Worm (Caenorhabditis elegans) whole organism, young adult: Measurements from ENCODE around the gene ZK1086.2.
A peak's percentile ranks its signal among the peaks of the same experiment; 100 is the strongest.

Experiments used
- F57C9.4 ChIP-seq: sonication (generic microtip); optimal IDR thresholded peaks from 2 replicates; lab custom pipeline; 2017; ENCODE audit warnings: mild to moderate bottlenecking, missing genetic modification characterization, missing compliant biosample characterization
- T07F8.4 ChIP-seq: sonication (generic microtip); optimal IDR thresholded peaks from 2 replicates; lab custom pipeline; 2016; ENCODE audit warnings: mild to moderate bottlenecking, missing genetic modification characterization, moderate library complexity, missing compliant biosample characterization
- ZK185.1 ChIP-seq: sonication (generic microtip); optimal IDR thresholded peaks from 2 replicates; lab custom pipeline; 2016; ENCODE audit warnings: mild to moderate bottlenecking, missing genetic modification characterization, missing compliant biosample characterization; ENCODE audit not compliant: poor library complexity, severe bottlenecking
- dpl-1 ChIP-seq: fragments of 150-350 bp; optimal IDR thresholded peaks from 2 replicates; lab custom pipeline; 2014; ENCODE audit warnings: missing biosample characterization, missing genetic modification reagents, missing genetic modification characterization
- let-607 ChIP-seq, 2 experiments: fragments of 200-800 bp in 1 of 2; sonication (Bioruptor generic) in 1 of 2; sonication (generic microtip) in 1 of 2; optimal IDR thresholded peaks; 2 replicates each; lab custom pipeline; 2016 to 2018; ENCODE audit warnings: mild to moderate bottlenecking in 2 of 2, missing compliant biosample characterization in 2 of 2, missing genetic modification characterization in 2 of 2, moderate library complexity in 2 of 2, missing genotype in 1 of 2
- lin-35 ChIP-seq, 3 experiments: fragments of 150-350 bp in 2 of 3; sonication (generic microtip) in 1 of 3; optimal IDR thresholded peaks; 2 replicates each; lab custom pipeline; 2014 to 2018; ENCODE audit warnings: missing biosample characterization in 3 of 3, missing genetic modification characterization in 3 of 3, missing genetic modification reagents in 3 of 3
- lin-40 ChIP-seq: sonication (generic microtip); optimal IDR thresholded peaks from 2 replicates; lab custom pipeline; 2016; ENCODE audit warnings: missing genetic modification characterization, mild to moderate bottlenecking, missing compliant biosample characterization, missing genotype, missing genetic modification reagents
- mel-28 ChIP-seq: sonication (generic microtip); optimal IDR thresholded peaks from 2 replicates; lab custom pipeline; 2016; ENCODE audit warnings: borderline replicate concordance, mild to moderate bottlenecking, missing genetic modification characterization, missing compliant biosample characterization
- nhr-80 ChIP-seq: sonication (generic microtip); optimal IDR thresholded peaks from 2 replicates; lab custom pipeline; 2016; ENCODE audit warnings: missing genetic modification characterization, missing compliant biosample characterization
- rpc-1 ChIP-seq, 2 experiments: fragments of 150-350 bp in 1 of 2; sonication (generic microtip) in 1 of 2; optimal IDR thresholded peaks; 2 replicates each; lab custom pipeline; 2014 to 2018; ENCODE audit warnings: missing biosample characterization in 1 of 2, missing genetic modification characterization in 1 of 2, missing genetic modification reagents in 1 of 2, missing genotype in 1 of 2
- snpc-4 ChIP-seq, 5 experiments: fragments of 150-350 bp in 1 of 5; sonication (generic microtip) in 4 of 5; optimal IDR thresholded peaks; 2 replicates each; lab custom pipeline; 2014 to 2018; ENCODE audit warnings: missing genetic modification characterization in 5 of 5, missing biosample characterization in 3 of 5, antibody characterized with exemption in 2 of 5, mild to moderate bottlenecking in 2 of 5, missing compliant biosample characterization in 2 of 5, missing genotype in 2 of 5, moderate library complexity in 2 of 5, missing genetic modification reagents in 1 of 5
- tlf-1 ChIP-seq: fragments of 200-800 bp; sonication (Bioruptor generic); optimal IDR thresholded peaks from 2 replicates; lab custom pipeline; 2018; ENCODE audit warnings: mild to moderate bottlenecking, missing genetic modification characterization, missing compliant biosample characterization
- unc-130 ChIP-seq: sonication (generic microtip); optimal IDR thresholded peaks from 2 replicates; lab custom pipeline; 2016; ENCODE audit warnings: missing genetic modification reagents, missing genetic modification characterization, missing compliant biosample characterization
- unc-62 ChIP-seq: fragments of 150-350 bp; optimal IDR thresholded peaks from 2 replicates; lab custom pipeline; 2014; ENCODE audit warnings: missing biosample characterization, missing genetic modification reagents, missing genetic modification characterization

- TF ChIP-seq let-607 (tag; optimal IDR thresholded peaks at IDR 0.05; lab: Kevin White, UChicago) (no peak), nhr-80 (tag; lab: Kevin White, UChicago) (peak; percentile 63), ZK185.1 (tag; lab: Kevin White, UChicago) (no peak), tlf-1 (GFP tag; lab: Kevin White, UChicago) (no peak), mel-28 (tag; lab: Kevin White, UChicago) (no peak), dpl-1 (GFP tag; lab: Kevin White, UChicago) (no peak), snpc-4 (GFP tag; optimal IDR thresholded peaks at IDR 0.05; lab: Kevin White, UChicago) (no peak), snpc-4 (tag; optimal IDR thresholded peaks at IDR 0.05; lab: Kevin White, UChicago) (no peak), lin-35 (GFP tag; optimal IDR thresholded peaks at IDR 0.05; lab: Kevin White, UChicago) (no peak), rpc-1 (optimal IDR thresholded peaks at IDR 0.05; lab: Kevin White, UChicago) (no peak), rpc-1 (tag; optimal IDR thresholded peaks at IDR 0.05; lab: Kevin White, UChicago) (no peak), F57C9.4 (no peak), lin-40 (tag; lab: Kevin White, UChicago) (no peak), T07F8.4 (tag; lab: Kevin White, UChicago) (no peak), unc-62 (no peak), unc-130 (no peak)
Observed at ce11 chrX:13803246-13803645, 9.8 kb upstream of the ZK1086.2 start.
